Worm (Caenorhabditis elegans) whole organism, L1 larva: Measurements from ENCODE around the gene Y6E2A.1.

Source experiments
- Y116A8C.19 ChIP-seq: sonication (generic microtip); optimal IDR thresholded peaks from 2 replicates; lab custom pipeline; 2016; ENCODE audit warnings: missing compliant biosample characterization, missing genetic modification characterization, borderline replicate concordance
- ama-1 ChIP-seq: fragments of 150-350 bp; optimal IDR thresholded peaks from 2 replicates; lab custom pipeline; 2014
- efl-1 ChIP-seq, 4 experiments: fragments of 150-350 bp; optimal IDR thresholded peaks in 3 of 4; peaks in 1 of 4; 1 replicate in 1 of 4; 2 replicates in 3 of 4; lab custom pipeline; 2014; ENCODE audit warnings: missing biosample characterization in 2 of 4, missing genetic modification characterization in 2 of 4, missing genetic modification reagents in 2 of 4
- fkh-4 ChIP-seq: sonication (generic microtip); optimal IDR thresholded peaks from 2 replicates; lab custom pipeline; 2016; ENCODE audit warnings: missing compliant biosample characterization, missing genetic modification characterization, borderline replicate concordance
- fos-1 ChIP-seq: fragments of 150-350 bp; optimal IDR thresholded peaks from 2 replicates; lab custom pipeline; 2014; ENCODE audit warnings: missing biosample characterization, missing genetic modification characterization
- lin-13 ChIP-seq: fragments of 150-350 bp; optimal IDR thresholded peaks from 2 replicates; lab custom pipeline; 2014; ENCODE audit warnings: missing biosample characterization, missing genetic modification reagents, missing genetic modification characterization
- lsy-2 ChIP-seq, 2 experiments: fragments of 150-350 bp; optimal IDR thresholded peaks; 2 replicates each; lab custom pipeline; 2014; ENCODE audit warnings: missing biosample characterization in 2 of 2, missing genetic modification characterization in 2 of 2
- mab-9 ChIP-seq: fragments of 200-800 bp; sonication (Bioruptor generic); IDR thresholded peaks from 2 replicates; pipeline ENCODE4 v1.3.6; 2022; ENCODE audit warnings: missing genetic modification reagents, missing genetic modification characterization, missing compliant biosample characterization
- nhr-77 ChIP-seq: fragments of 150-350 bp; optimal IDR thresholded peaks from 2 replicates; lab custom pipeline; 2014; ENCODE audit warnings: missing biosample characterization, missing genetic modification characterization
- pqm-1 ChIP-seq: sonication (generic microtip); optimal IDR thresholded peaks from 3 replicates; lab custom pipeline; 2017; ENCODE audit warnings: missing biosample characterization, missing genetic modification characterization
- skn-1 ChIP-seq: fragments of 150-350 bp; optimal IDR thresholded peaks from 2 replicates; lab custom pipeline; 2014; ENCODE audit warnings: missing biosample characterization, missing genetic modification characterization
- sup-37 ChIP-seq: fragments of 200-800 bp; sonication (Bioruptor generic); optimal IDR thresholded peaks from 2 replicates; lab custom pipeline; 2018; ENCODE audit warnings: mild to moderate bottlenecking, missing genetic modification characterization, missing compliant biosample characterization
- swsn-7 ChIP-seq: sonication (generic microtip); optimal IDR thresholded peaks from 2 replicates; lab custom pipeline; 2016; ENCODE audit warnings: missing genetic modification characterization, missing compliant biosample characterization
- tlp-1 ChIP-seq: fragments of 150-350 bp; optimal IDR thresholded peaks from 2 replicates; lab custom pipeline; 2014; ENCODE audit warnings: missing biosample characterization, missing genetic modification characterization

ce11 chrV:15689952-15690351, 20.3 kb downstream of the Y6E2A.1 start, which contains the start of gene nhr-268:
- TF ChIP-seq skn-1 (tag; lab: Kevin White, UChicago) (no peak), pqm-1 (tag; lab: Kevin White, UChicago) (no peak), sup-37 (GFP tag; lab: Kevin White, UChicago) (no peak), mab-9 (GFP tag; lab: Robert Waterston, UW) (no peak), Y116A8C.19 (tag; lab: Kevin White, UChicago) (no peak), ama-1 (lab: Kevin White, UChicago) (no peak), lsy-2 (tag; optimal IDR thresholded peaks at IDR 0.05; lab: Kevin White, UChicago) (no peak), tlp-1 (tag; lab: Kevin White, UChicago) (no peak), efl-1 (optimal IDR thresholded peaks at IDR 0.05; lab: Kevin White, UChicago) (no peak), efl-1 (GFP tag; optimal IDR thresholded peaks at IDR 0.05 in 1 of 2; lab: Kevin White, UChicago) (no peak), fos-1 (tag; lab: Kevin White, UChicago) (no peak), nhr-77 (tag; lab: Kevin White, UChicago) (no peak), swsn-7 (tag; lab: Kevin White, UChicago) (no peak), lin-13 (GFP tag; lab: Kevin White, UChicago) (no peak), fkh-4 (tag; lab: Kevin White, UChicago) (no peak)
